Fruit fly (Drosophila melanogaster) whole organism, embryonic: Measurements from ENCODE around the gene CG42514.

ENCODE experiments used
- Antp ChIP-seq: fragments of 200-800 bp; sonication (Bioruptor generic); optimal IDR thresholded peaks from 3 replicates; lab custom pipeline; 2016; ENCODE audit warnings: missing biosample characterization, missing genetic modification characterization
- Asciz ChIP-seq: fragments of 200-800 bp; sonication (Bioruptor generic); optimal IDR thresholded peaks from 2 replicates; lab custom pipeline; 2017; ENCODE audit warnings: missing biosample characterization, mild to moderate bottlenecking, missing genetic modification characterization, missing genetic modification reagents
- Bdp1 ChIP-seq: fragments of 200-800 bp; sonication (Bioruptor generic); optimal IDR thresholded peaks from 3 replicates; lab custom pipeline; 2016; ENCODE audit warnings: missing biosample characterization, missing genetic modification characterization
- CG10147 ChIP-seq: fragments of 200-800 bp; sonication (Bioruptor generic); optimal IDR thresholded peaks from 2 replicates; lab custom pipeline; 2019; ENCODE audit warnings: missing biosample characterization, mild to moderate bottlenecking, missing genetic modification characterization, moderate library complexity
- CG11456 ChIP-seq: fragments of 200-800 bp; sonication (Bioruptor generic); IDR thresholded peaks from 3 replicates; pipeline ENCODE4 v1.3.6; 2022; ENCODE audit warnings: missing biosample characterization, missing genetic modification characterization
- CG11504 ChIP-seq: fragments of 200-800 bp; sonication (Bioruptor generic); optimal IDR thresholded peaks from 3 replicates; lab custom pipeline; 2019; ENCODE audit warnings: missing biosample characterization, mild to moderate bottlenecking, missing genetic modification characterization, moderate library complexity
- CG12104 ChIP-seq: fragments of 200-800 bp; sonication (Bioruptor generic); optimal IDR thresholded peaks from 3 replicates; lab custom pipeline; 2016; ENCODE audit warnings: missing biosample characterization, missing genetic modification characterization
- CG12391 ChIP-seq: fragments of 200-800 bp; sonication (Bioruptor generic); optimal IDR thresholded peaks from 3 replicates; lab custom pipeline; 2018; ENCODE audit warnings: missing biosample characterization, mild to moderate bottlenecking, missing genetic modification characterization, moderate library complexity
- CG1602 ChIP-seq: fragments of 200-800 bp; sonication (Bioruptor generic); optimal IDR thresholded peaks from 3 replicates; lab custom pipeline; 2016; ENCODE audit warnings: missing biosample characterization, missing genetic modification characterization
- CG17912 ChIP-seq: fragments of 200-800 bp; sonication (Bioruptor generic); optimal IDR thresholded peaks from 2 replicates; lab custom pipeline; 2018; ENCODE audit warnings: missing biosample characterization, mild to moderate bottlenecking, missing genetic modification characterization
- CG18262 ChIP-seq: fragments of 200-800 bp; optimal IDR thresholded peaks from 3 replicates; lab custom pipeline; 2019; ENCODE audit warnings: missing biosample characterization, mild to moderate bottlenecking, missing genetic modification characterization, moderate library complexity
- CG18619 ChIP-seq: fragments of 200-800 bp; sonication (Bioruptor generic); optimal IDR thresholded peaks from 3 replicates; lab custom pipeline; 2017; ENCODE audit warnings: missing biosample characterization, mild to moderate bottlenecking, missing genetic modification characterization
- CG2712 ChIP-seq: fragments of 200-800 bp; optimal IDR thresholded peaks from 3 replicates; lab custom pipeline; 2019; ENCODE audit warnings: missing biosample characterization, mild to moderate bottlenecking, missing genetic modification characterization, moderate library complexity
- CG2889 ChIP-seq: fragments of 200-800 bp; sonication (Bioruptor generic); IDR thresholded peaks from 3 replicates; pipeline ENCODE4 v1.3.6; 2022; ENCODE audit warnings: missing biosample characterization, missing genetic modification characterization
- CG33557 ChIP-seq: fragments of 200-800 bp; sonication (Bioruptor generic); optimal IDR thresholded peaks from 2 replicates; lab custom pipeline; 2019; ENCODE audit warnings: missing biosample characterization, mild to moderate bottlenecking, missing genetic modification characterization, moderate library complexity
- CG3838 ChIP-seq: fragments of 200-800 bp; sonication (Bioruptor generic); optimal IDR thresholded peaks from 3 replicates; lab custom pipeline; 2016; ENCODE audit warnings: missing biosample characterization, missing genetic modification characterization
- CG4854 ChIP-seq: fragments of 200-800 bp; sonication (Bioruptor generic); optimal IDR thresholded peaks from 2 replicates; lab custom pipeline; 2016; ENCODE audit warnings: missing biosample characterization, missing genetic modification characterization, inconsistent platforms
- CG5953 ChIP-seq: fragments of 200-800 bp; sonication (Bioruptor generic); IDR thresholded peaks from 2 replicates; pipeline ENCODE4 v1.3.6; 2022; ENCODE audit warnings: missing biosample characterization, missing genetic modification characterization
- CG8359 ChIP-seq: fragments of 200-800 bp; sonication (Bioruptor generic); optimal IDR thresholded peaks from 2 replicates; lab custom pipeline; 2017; ENCODE audit warnings: missing biosample characterization, mild to moderate bottlenecking, missing genetic modification characterization, borderline replicate concordance
- CG8388 ChIP-seq: fragments of 200-800 bp; sonication (Bioruptor generic); optimal IDR thresholded peaks from 2 replicates; lab custom pipeline; 2019; ENCODE audit warnings: missing biosample characterization, mild to moderate bottlenecking, missing genetic modification characterization, moderate library complexity
- CG9727 ChIP-seq: fragments of 200-800 bp; sonication (Bioruptor generic); optimal IDR thresholded peaks from 3 replicates; lab custom pipeline; 2017; ENCODE audit warnings: missing biosample characterization, mild to moderate bottlenecking, missing genetic modification characterization
- D19B ChIP-seq: fragments of 200-800 bp; sonication (Bioruptor generic); optimal IDR thresholded peaks from 2 replicates; lab custom pipeline; 2017; ENCODE audit warnings: missing biosample characterization, mild to moderate bottlenecking, missing genetic modification characterization
- Dek ChIP-seq: fragments of 200-800 bp; sonication (Bioruptor generic); optimal IDR thresholded peaks from 3 replicates; lab custom pipeline; 2019; ENCODE audit warnings: missing biosample characterization, mild to moderate bottlenecking, missing genetic modification characterization, moderate library complexity
- Doc2 ChIP-seq: fragments of 200-800 bp; sonication (Bioruptor generic); IDR thresholded peaks from 2 replicates; pipeline ENCODE4 v1.3.6; 2022; ENCODE audit warnings: missing biosample characterization, missing genetic modification characterization
- ERR ChIP-seq: fragments of 200-800 bp; sonication (Bioruptor generic); optimal IDR thresholded peaks from 2 replicates; lab custom pipeline; 2016; ENCODE audit warnings: missing biosample characterization, missing genetic modification characterization
- Eip74EF ChIP-seq, 2 experiments: fragments of 200-800 bp in 1 of 2; fragments of >200 bp in 1 of 2; sonication (Bioruptor generic) in 1 of 2; optimal IDR thresholded peaks; 2 replicates each; lab custom pipeline; 2017 to 2019; ENCODE audit warnings: missing biosample characterization in 2 of 2, missing genetic modification characterization in 2 of 2, mild to moderate bottlenecking in 1 of 2, moderate library complexity in 1 of 2
- Ets65A ChIP-seq: fragments of 200-800 bp; sonication (Bioruptor generic); peaks from one replicate; lab custom pipeline; 2016; ENCODE audit warnings: missing biosample characterization, missing genetic modification characterization
- HLH3B ChIP-seq: fragments of 200-800 bp; sonication (Bioruptor generic); IDR thresholded peaks from 2 replicates; pipeline ENCODE4 v1.3.6; 2022; ENCODE audit warnings: missing biosample characterization, missing genetic modification characterization
- HLH54F ChIP-seq: fragments of 200-800 bp; sonication (Bioruptor generic); optimal IDR thresholded peaks from 3 replicates; lab custom pipeline; 2016; ENCODE audit warnings: missing biosample characterization, missing genetic modification characterization
- Hr51 ChIP-seq, 2 experiments: fragments of 200-800 bp; sonication (Bioruptor generic); optimal IDR thresholded peaks; 2 replicates in 1 of 2; 3 replicates in 1 of 2; lab custom pipeline; 2016 to 2018; ENCODE audit warnings: missing biosample characterization in 2 of 2, missing genetic modification characterization in 2 of 2, mild to moderate bottlenecking in 1 of 2, moderate library complexity in 1 of 2
- Mad ChIP-seq: fragments of 200-800 bp; sonication (Bioruptor generic); optimal IDR thresholded peaks from 2 replicates; lab custom pipeline; 2016; ENCODE audit warnings: missing biosample characterization, missing genetic modification characterization
- NC2β ChIP-seq: fragments of 200-800 bp; sonication (Bioruptor generic); optimal IDR thresholded peaks from 2 replicates; lab custom pipeline; 2016; ENCODE audit warnings: missing biosample characterization, missing genetic modification characterization
- PHDP ChIP-seq: fragments of 200-800 bp; sonication (Bioruptor generic); optimal IDR thresholded peaks from 3 replicates; lab custom pipeline; 2018; ENCODE audit warnings: missing biosample characterization, mild to moderate bottlenecking, missing genetic modification characterization, moderate library complexity
- Ptx1 ChIP-seq: fragments of 200-800 bp; sonication (Bioruptor generic); IDR thresholded peaks from 2 replicates; pipeline ENCODE4 v1.3.6; 2022; ENCODE audit warnings: missing biosample characterization, missing genetic modification characterization
- ara ChIP-seq: fragments of 200-800 bp; sonication (Bioruptor generic); IDR thresholded peaks from 2 replicates; pipeline ENCODE4 v1.3.6; 2022; ENCODE audit warnings: missing biosample characterization, missing genetic modification characterization
- bcd ChIP-seq: fragments of 200-800 bp; sonication (Bioruptor generic); optimal IDR thresholded peaks from 2 replicates; lab custom pipeline; 2017; ENCODE audit warnings: missing biosample characterization, mild to moderate bottlenecking, missing genetic modification characterization
- bowl ChIP-seq: fragments of 200-800 bp; sonication (Bioruptor generic); IDR thresholded peaks from 2 replicates; pipeline ENCODE4 v1.3.6; 2022; ENCODE audit warnings: missing biosample characterization, missing genetic modification characterization
- cato ChIP-seq: fragments of 200-800 bp; sonication (Bioruptor generic); optimal IDR thresholded peaks from 2 replicates; lab custom pipeline; 2016; ENCODE audit warnings: missing biosample characterization, missing genetic modification characterization, borderline replicate concordance
- chif ChIP-seq, 2 experiments: fragments of 200-800 bp; sonication (Bioruptor generic); optimal IDR thresholded peaks; 3 replicates each; lab custom pipeline; 2016; ENCODE audit warnings: missing biosample characterization in 2 of 2, missing genetic modification characterization in 2 of 2
- esg ChIP-seq: fragments of 200-800 bp; sonication (Bioruptor generic); conservative IDR thresholded peaks from 2 replicates; pipeline ENCODE4 v1.3.6; 2022; ENCODE audit warnings: missing biosample characterization, missing genetic modification characterization
- fru ChIP-seq: fragments of >200 bp; optimal IDR thresholded peaks from 2 replicates; lab custom pipeline; 2017
- jing ChIP-seq: fragments of 200-800 bp; sonication (Bioruptor generic); optimal IDR thresholded peaks from 2 replicates; lab custom pipeline; 2018; ENCODE audit warnings: missing biosample characterization, mild to moderate bottlenecking, missing genetic modification characterization
- kni ChIP-seq: fragments of 200-800 bp; sonication (Bioruptor generic); optimal IDR thresholded peaks from 3 replicates; lab custom pipeline; 2017; ENCODE audit warnings: mild to moderate bottlenecking, missing biosample characterization, missing genetic modification reagents, missing genetic modification characterization
- nmo ChIP-seq: fragments of 200-800 bp; sonication (Bioruptor generic); optimal IDR thresholded peaks from 2 replicates; lab custom pipeline; 2018; ENCODE audit warnings: missing biosample characterization, mild to moderate bottlenecking, missing genetic modification characterization, moderate library complexity
- phol ChIP-seq: fragments of 200-800 bp; sonication (Bioruptor generic); optimal IDR thresholded peaks from 3 replicates; lab custom pipeline; 2018; ENCODE audit warnings: missing biosample characterization, mild to moderate bottlenecking, missing genetic modification characterization, moderate library complexity
- psq ChIP-seq: fragments of 200-800 bp; sonication (Bioruptor generic); optimal IDR thresholded peaks from 2 replicates; lab custom pipeline; 2017; ENCODE audit warnings: missing biosample characterization, missing genetic modification characterization
- rib ChIP-seq: fragments of 200-800 bp; sonication (Bioruptor generic); IDR thresholded peaks from 2 replicates; pipeline ENCODE4 v1.3.6; 2022; ENCODE audit warnings: missing biosample characterization, missing genetic modification characterization
- sc ChIP-seq, 3 experiments: fragments of >200 bp in 2 of 3; fragments of 200-800 bp in 1 of 3; sonication (Bioruptor generic) in 1 of 3; optimal IDR thresholded peaks; 2 replicates in 2 of 3; 3 replicates in 1 of 3; lab custom pipeline; 2017; ENCODE audit warnings: mild to moderate bottlenecking in 1 of 3, missing biosample characterization in 1 of 3, missing genetic modification characterization in 1 of 3, missing genetic modification reagents in 1 of 3
- tap ChIP-seq: fragments of 200-800 bp; optimal IDR thresholded peaks from 3 replicates; lab custom pipeline; 2019; ENCODE audit warnings: missing biosample characterization, mild to moderate bottlenecking, missing genetic modification characterization, moderate library complexity
- toy ChIP-seq: fragments of 200-800 bp; sonication (Bioruptor generic); IDR thresholded peaks from 2 replicates; pipeline ENCODE4 v1.3.6; 2022; ENCODE audit warnings: missing biosample characterization, missing genetic modification characterization

CG42514 gene

DNA sequence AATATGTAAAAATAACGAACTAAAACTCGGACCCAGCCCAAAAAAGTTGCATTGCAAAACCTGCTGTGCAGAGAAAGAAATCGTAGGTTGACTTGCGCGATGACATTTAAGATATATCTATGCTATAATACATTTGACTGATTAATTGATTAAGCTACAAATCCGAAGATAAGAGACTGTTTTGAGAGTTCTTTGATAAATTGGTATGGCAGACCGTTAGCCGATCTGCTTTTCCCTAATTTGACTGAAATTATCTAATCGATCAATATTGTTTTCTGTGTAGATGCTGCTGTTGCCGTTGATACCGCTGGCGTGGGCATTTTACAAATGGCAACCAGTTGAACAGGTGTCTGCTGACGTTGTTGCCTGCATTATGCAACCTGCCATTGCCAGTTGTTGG lies 13.9 kb downstream of the CG42514 start (continued):
- TF ChIP-seq CG4854 (GFP tag; lab: Kevin White, UChicago) (no peak), Eip74EF (GFP tag; optimal IDR thresholded peaks at IDR 0.05; lab: Kevin White, UChicago) (peak in 1 of 2 experiments; percentile 41), Bdp1 (GFP tag; lab: Kevin White, UChicago) (no peak), CG8388 (GFP tag; lab: Kevin White, UChicago) (peak; percentile 9), fru (no peak), tap (peak; percentile 26), Antp (GFP tag; lab: Kevin White, UChicago) (no peak), Hr51 (GFP tag; optimal IDR thresholded peaks at IDR 0.05; lab: Kevin White, UChicago) (peak in 1 of 2 experiments; percentile 78), nmo (GFP tag; lab: Kevin White, UChicago) (peak; percentile 16), PHDP (tag; lab: Kevin White, UChicago) (peak; percentile 2), CG12104 (GFP tag; lab: Kevin White, UChicago) (no peak), toy (GFP tag; lab: Robert Waterston, UW) (no peak), NC2β (GFP tag; lab: Kevin White, UChicago) (no peak), Doc2 (no peak), chif (GFP tag; optimal IDR thresholded peaks at IDR 0.05; lab: Kevin White, UChicago) (peak in 1 of 2 experiments; percentile 16), phol (tag; lab: Kevin White, UChicago) (peak; percentile 52), cato (GFP tag; lab: Kevin White, UChicago) (no peak), CG1602 (no peak), CG3838 (no peak), psq (GFP tag; lab: Kevin White, UChicago) (no peak), CG11456 (GFP tag; lab: Robert Waterston, UW) (no peak), CG17912 (GFP tag; lab: Kevin White, UChicago) (no peak), Ptx1 (GFP tag; lab: Robert Waterston, UW) (peak; percentile 57), bowl (GFP tag; lab: Robert Waterston, UW) (no peak), D19B (no peak), CG9727 (GFP tag; lab: Kevin White, UChicago) (no peak), HLH54F (GFP tag; lab: Kevin White, UChicago) (no peak), HLH3B (GFP tag; lab: Robert Waterston, UW) (0 out of 2 replicates have a peak, but pooled peaks have one; percentile 17), bcd (GFP tag; lab: Kevin White, UChicago) (peak; percentile 14), Ets65A (peak; percentile 75), Asciz (peak; percentile 49), sc (optimal IDR thresholded peaks at IDR 0.05; lab: Kevin White, UChicago) (no peak), sc (GFP tag; optimal IDR thresholded peaks at IDR 0.05; lab: Kevin White, UChicago) (no peak), CG10147 (GFP tag; lab: Kevin White, UChicago) (no peak), ara (GFP tag; lab: Robert Waterston, UW) (peak; percentile 52), CG11504 (tag; lab: Kevin White, UChicago) (peak; percentile 68), CG8359 (GFP tag; lab: Kevin White, UChicago) (no peak), Mad (no peak), esg (GFP tag; lab: Robert Waterston, UW) (0 out of 2 replicates have a peak, but pooled peaks have one; percentile 4), CG18619 (no peak), CG18262 (tag; lab: Kevin White, UChicago) (peak; percentile 31), jing (GFP tag; lab: Kevin White, UChicago) (peak; percentile 27), Dek (tag; lab: Kevin White, UChicago) (no peak), ERR (GFP tag; lab: Kevin White, UChicago) (no peak), CG2712 (tag; lab: Kevin White, UChicago) (peak; percentile 53), kni (no peak), CG33557 (GFP tag; lab: Kevin White, UChicago) (no peak), CG12391 (tag; lab: Kevin White, UChicago) (peak; percentile 47), CG2889 (GFP tag; lab: Robert Waterston, UW) (no peak), CG5953 (0 out of 2 replicates have a peak, but pooled peaks have one; percentile 37), rib (no peak)
